Fruit fly (Drosophila melanogaster) Kc167 (cell line): ENCODE results near the gene CG9518.

Experiments used
- Sin3A ChIP-seq: fragments of >200 bp; optimal IDR thresholded peaks from 2 replicates; lab custom pipeline; 2018; ENCODE audit warnings: missing external identifiers
- h ChIP-seq: fragments of >200 bp; optimal IDR thresholded peaks from 3 replicates; lab custom pipeline; 2018; ENCODE audit warnings: missing external identifiers

dm6 chrX:14910464-14911349 lies 39.7 kb upstream of the CG9518 start, which contains the start of gene CG14406:
- TF ChIP-seq Sin3A (lab: Kevin White, UChicago) (no peak), h (lab: Kevin White, UChicago) (peak; percentile 84)
